Worm (Caenorhabditis elegans) whole organism, L4 larva: ENCODE data around the gene F58B4.5.

Experiments used
- lsy-2 ChIP-seq, 2 experiments: fragments of 150-350 bp in 1 of 2; sonication (generic microtip) in 1 of 2; optimal IDR thresholded peaks; 2 replicates each; lab custom pipeline; 2014 to 2017; ENCODE audit warnings: missing biosample characterization in 2 of 2, missing genetic modification characterization in 2 of 2
- unc-62 ChIP-seq, 3 experiments: fragments of 150-350 bp in 1 of 3; sonication (generic microtip); optimal IDR thresholded peaks in 2 of 3; peaks in 1 of 3; 1 replicate in 1 of 3; 2 replicates in 2 of 3; lab custom pipeline; 2014 to 2017; ENCODE audit warnings: missing biosample characterization in 3 of 3, missing genetic modification characterization in 3 of 3, missing genetic modification reagents in 3 of 3, missing genotype in 1 of 3

DNA sequence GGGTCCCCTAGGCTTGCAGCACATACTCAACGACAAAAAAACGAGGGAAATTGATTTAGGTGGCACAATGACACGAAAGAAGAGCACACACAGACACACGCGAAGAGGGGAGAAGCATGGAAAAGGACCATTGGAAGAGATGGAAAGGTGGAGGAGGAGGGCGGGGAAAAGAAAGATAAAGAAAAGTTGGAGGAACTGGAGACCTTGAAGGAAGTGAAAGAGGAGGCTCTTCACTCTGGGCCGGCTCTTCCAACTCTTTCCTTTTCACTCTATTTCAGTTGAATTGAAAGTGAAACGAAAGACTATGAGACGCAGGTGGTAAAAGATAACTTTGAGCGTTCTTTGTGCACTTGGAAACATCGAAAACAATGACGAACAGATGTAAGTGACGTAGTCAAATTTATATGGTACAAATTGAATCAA is 29.0 kb downstream of the F58B4.5 start:
- peak; percentile 24 to 57 for TF ChIP-seq lsy-2 (tag; optimal IDR thresholded peaks at IDR 0.05; lab: Kevin White, UChicago)
- no peak for TF ChIP-seq unc-62 (GFP tag; optimal IDR thresholded peaks at IDR 0.05 in 1 of 2; lab: Kevin White, UChicago)
- TF ChIP-seq unc-62 (tag; optimal IDR thresholded peaks at IDR 0.05; lab: Kevin White, UChicago) = no peak
